Worm (Caenorhabditis elegans) whole organism, early embryonic: Measurements from ENCODE around the gene clec-43.

Experiments
- B0310.2 ChIP-seq: sonication (generic microtip); optimal IDR thresholded peaks from 2 replicates; lab custom pipeline; 2016; ENCODE audit warnings: mild to moderate bottlenecking, missing genetic modification characterization, missing compliant biosample characterization
- ama-1 ChIP-seq: fragments of 150-350 bp; optimal IDR thresholded peaks from 2 replicates; lab custom pipeline; 2014
- ceh-13 ChIP-seq: fragments of 200-800 bp; sonication (Bioruptor generic); optimal IDR thresholded peaks from 2 replicates; lab custom pipeline; 2018; ENCODE audit warnings: mild to moderate bottlenecking, missing genetic modification characterization, missing compliant biosample characterization
- ceh-36 ChIP-seq: sonication (generic microtip); optimal IDR thresholded peaks from 2 replicates; lab custom pipeline; 2016; ENCODE audit warnings: missing genetic modification characterization, inconsistent platforms, missing compliant biosample characterization
- ets-7 ChIP-seq: sonication (generic microtip); optimal IDR thresholded peaks from 2 replicates; lab custom pipeline; 2016; ENCODE audit warnings: missing genotype, missing genetic modification characterization, missing compliant biosample characterization
- flt-1 ChIP-seq: fragments of 200-800 bp; sonication (Bioruptor generic); IDR thresholded peaks from 2 replicates; pipeline ENCODE4 v1.3.6; 2022; ENCODE audit warnings: missing genetic modification characterization, missing compliant biosample characterization
- hmbx-1 ChIP-seq: sonication (generic microtip); optimal IDR thresholded peaks from 2 replicates; lab custom pipeline; 2016; ENCODE audit warnings: mild to moderate bottlenecking, missing genetic modification characterization, missing compliant biosample characterization
- hmg-4 ChIP-seq: fragments of 200-800 bp; sonication (Bioruptor generic); optimal IDR thresholded peaks from 2 replicates; lab custom pipeline; 2018; ENCODE audit warnings: mild to moderate bottlenecking, missing genetic modification characterization, missing compliant biosample characterization
- pes-1 ChIP-seq: fragments of 200-800 bp; sonication (Bioruptor generic); IDR thresholded peaks from 2 replicates; pipeline ENCODE4 v1.3.6; 2022; ENCODE audit warnings: missing genetic modification reagents, missing genetic modification characterization, missing compliant biosample characterization
- sea-1 ChIP-seq: fragments of 200-800 bp; sonication (Bioruptor generic); conservative IDR thresholded peaks from 2 replicates; pipeline ENCODE4 v1.3.6; 2022; ENCODE audit warnings: missing genetic modification characterization, missing compliant biosample characterization
- tbx-11 ChIP-seq: fragments of 200-800 bp; sonication (Bioruptor generic); IDR thresholded peaks from 2 replicates; pipeline ENCODE4 v1.3.6; 2022; ENCODE audit warnings: missing genetic modification characterization, missing compliant biosample characterization
- tra-4 ChIP-seq: sonication (generic microtip); optimal IDR thresholded peaks from 2 replicates; lab custom pipeline; 2017; ENCODE audit warnings: missing genetic modification characterization, missing compliant biosample characterization

DNA sequence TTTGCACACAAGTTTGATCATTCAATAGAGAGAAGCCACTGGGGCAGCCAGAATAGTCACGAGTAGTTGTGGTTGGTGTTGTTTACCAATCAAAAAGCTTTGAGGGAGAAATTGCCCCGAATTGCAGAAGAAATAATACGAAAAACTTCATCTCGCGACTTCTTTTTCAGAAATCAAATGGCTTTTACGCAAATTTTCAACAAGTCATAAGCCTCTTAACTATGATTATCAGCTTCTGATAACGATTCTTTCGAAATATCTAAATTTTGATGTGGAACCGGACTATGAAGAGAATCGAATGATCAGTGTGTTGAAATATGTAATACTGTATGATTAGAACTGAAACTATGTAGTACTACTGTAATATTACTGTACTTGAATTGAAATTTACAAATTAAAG lies 23.5 kb upstream of the clec-43 start:
- TF ChIP-seq flt-1 (GFP tag; lab: Robert Waterston, UW) (no peak), hmg-4 (GFP tag; lab: Kevin White, UChicago) (no peak), B0310.2 (tag; lab: Kevin White, UChicago) (no peak), ama-1 (lab: Kevin White, UChicago) (no peak), sea-1 (no peak), ceh-13 (GFP tag; lab: Kevin White, UChicago) (no peak), hmbx-1 (no peak), ets-7 (tag; lab: Kevin White, UChicago) (no peak), tbx-11 (GFP tag; lab: Robert Waterston, UW) (no peak), tra-4 (tag; lab: Kevin White, UChicago) (no peak), ceh-36 (tag; lab: Kevin White, UChicago) (no peak), pes-1 (GFP tag; lab: Robert Waterston, UW) (no peak)
